Fruit fly (Drosophila melanogaster): ENCODE measurements around the gene CG7557.

- TF ChIP-seq Jra (GFP tag; optimal IDR thresholded peaks at IDR 0.05), result no peak
- no peak for TF ChIP-seq OdsH (GFP tag; optimal IDR thresholded peaks at IDR 0.05)
- no peak for TF ChIP-seq Abd-B (GFP tag; optimal IDR thresholded peaks at IDR 0.05)
- TF ChIP-seq h (GFP tag; optimal IDR thresholded peaks at IDR 0.05), result no peak
- TF ChIP-seq Hr78 (GFP tag; optimal IDR thresholded peaks at IDR 0.05), result no peak
Measured at dm6 chr3L:11428390-11428789, 16.6 kb upstream of the CG7557 start.

All from whole organism, wandering third instar larva.